Worm (Caenorhabditis elegans) whole organism, L4 larva: ENCODE data around the gene F44G4.1.

Experiments used
- hlh-30 ChIP-seq: sonication (generic microtip); optimal IDR thresholded peaks from 2 replicates; lab custom pipeline; 2017; ENCODE audit warnings: antibody characterized with exemption, mild to moderate bottlenecking, missing genetic modification characterization, missing compliant biosample characterization; ENCODE audit not compliant: insufficient read depth
- lin-29 ChIP-seq: fragments of 200-800 bp; sonication (Bioruptor generic); IDR thresholded peaks from 2 replicates; pipeline ENCODE4 v1.3.6; 2022; ENCODE audit warnings: missing genetic modification reagents, missing genetic modification characterization, missing compliant biosample characterization

DNA sequence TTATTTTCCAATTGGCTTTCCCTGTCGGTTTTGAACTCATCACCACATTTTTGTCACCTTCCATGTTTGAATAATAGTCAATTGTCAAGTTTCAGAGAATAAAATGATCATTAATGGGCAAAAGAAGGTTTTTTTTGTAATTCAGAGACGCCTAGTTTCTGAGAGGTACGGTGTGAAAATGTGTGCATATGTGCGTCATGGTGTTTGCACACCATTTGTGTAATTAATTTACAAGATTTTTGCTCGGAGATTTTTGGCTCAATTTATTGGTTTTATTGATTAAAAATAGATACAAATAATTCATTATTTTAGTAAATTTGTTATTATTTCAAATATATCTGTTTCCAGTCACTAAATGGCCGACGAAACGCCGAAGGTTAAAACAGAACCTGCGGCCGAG, 3.0 kb downstream of the F44G4.1 start, which contains the start of the genes F44G4.3 and tdp-1:
- TF ChIP-seq hlh-30 (tag; lab: Kevin White, UChicago) = no peak
- no peak for TF ChIP-seq lin-29 (GFP tag; lab: Robert Waterston, UW)
